Fruit fly (Drosophila melanogaster): ENCODE results near the gene hth.

Gene hth

DNA sequence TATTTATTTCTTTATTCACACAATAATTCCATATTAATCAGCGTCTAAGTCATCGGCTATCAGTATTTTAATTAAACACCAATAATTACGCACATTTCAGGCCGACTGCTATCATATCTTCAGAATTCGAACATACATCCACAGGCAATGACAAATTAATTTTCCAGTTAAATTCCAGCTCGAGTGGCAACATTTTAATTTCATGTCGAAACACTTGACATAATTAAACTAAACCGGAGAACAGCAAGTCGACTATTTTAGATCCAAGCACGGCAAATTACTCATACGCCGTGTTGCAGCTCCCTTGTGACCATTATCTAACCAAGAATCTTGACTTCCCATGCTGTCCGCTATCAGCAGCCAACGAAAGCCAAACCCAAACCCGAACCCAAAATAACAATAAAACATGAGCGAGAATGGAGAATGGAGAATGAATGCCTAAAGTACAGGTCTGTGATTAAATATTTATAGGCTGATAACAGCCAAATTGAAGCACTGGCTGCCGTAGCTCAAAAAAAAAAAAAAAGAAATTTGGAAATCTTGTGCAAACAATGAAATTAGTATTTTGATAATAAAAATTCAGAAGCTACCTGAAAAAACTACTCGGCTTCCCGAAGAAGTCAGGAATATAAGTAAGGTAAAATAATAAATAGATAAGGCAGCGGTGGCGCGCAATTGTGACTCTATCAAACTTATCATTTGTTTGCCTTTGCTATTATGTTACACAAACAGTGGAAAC lies 72.8 kb downstream of the hth start (continued):
- TF ChIP-seq Tbp (GFP tag; optimal IDR thresholded peaks at IDR 0.05), result no peak
- no peak for TF ChIP-seq p53 (GFP tag; optimal IDR thresholded peaks at IDR 0.05)
- no peak for TF ChIP-seq crc (GFP tag; optimal IDR thresholded peaks at IDR 0.05)
- TF ChIP-seq Trl (optimal IDR thresholded peaks at IDR 0.05), result no peak
- no peak for TF ChIP-seq Trl (GFP tag; optimal IDR thresholded peaks at IDR 0.05)
- TF ChIP-seq PHDP (tag; optimal IDR thresholded peaks at IDR 0.05), result peak; percentile 53
- TF ChIP-seq Nf-YC (tag; optimal IDR thresholded peaks at IDR 0.05), result peak; percentile 33
- TF ChIP-seq tin (GFP tag; optimal IDR thresholded peaks at IDR 0.05), result no peak
- peak; percentile 63 for TF ChIP-seq lab (GFP tag; optimal IDR thresholded peaks at IDR 0.05)
- no peak for TF ChIP-seq CG14050 (GFP tag; IDR thresholded peaks at IDR 0.05)
- peak; percentile 8 for TF ChIP-seq CG17912 (GFP tag; optimal IDR thresholded peaks at IDR 0.05)
- no peak for TF ChIP-seq Xbp1 (GFP tag; optimal IDR thresholded peaks at IDR 0.05)
- TF ChIP-seq CG8089 (GFP tag; optimal IDR thresholded peaks at IDR 0.05), result no peak
- TF ChIP-seq twi (tag; optimal IDR thresholded peaks at IDR 0.05), result peak; percentile 22
- no peak for TF ChIP-seq CG13123 (GFP tag; optimal IDR thresholded peaks at IDR 0.05)
- no peak for TF ChIP-seq Hr78 (GFP tag; optimal IDR thresholded peaks at IDR 0.05)
- no peak for TF ChIP-seq emc (GFP tag; optimal IDR thresholded peaks at IDR 0.05)
- TF ChIP-seq danr (GFP tag; IDR thresholded peaks at IDR 0.05), result no peak
- TF ChIP-seq chinmo (GFP tag; IDR thresholded peaks at IDR 0.05; ENCODE audit: partially characterized antibody), result no peak
- no peak for TF ChIP-seq CG7963 (GFP tag; IDR thresholded peaks at IDR 0.05; ENCODE audit: partially characterized antibody)
- TF ChIP-seq cwo (GFP tag; optimal IDR thresholded peaks at IDR 0.05), result no peak
- TF ChIP-seq MTF-1 (GFP tag; optimal IDR thresholded peaks at IDR 0.05; ENCODE audit: borderline replicate concordance), result no peak
- TF ChIP-seq shn (GFP tag; optimal IDR thresholded peaks at IDR 0.05), result no peak
- TF ChIP-seq lmd (GFP tag; IDR thresholded peaks at IDR 0.05), result no peak
- TF ChIP-seq Hmx (GFP tag; optimal IDR thresholded peaks at IDR 0.05), result no peak
- no peak for TF ChIP-seq unc-4 (GFP tag; IDR thresholded peaks at IDR 0.05; ENCODE audit: partially characterized antibody)
- no peak for TF ChIP-seq chif (GFP tag; optimal IDR thresholded peaks at IDR 0.05)
- TF ChIP-seq NC2α (GFP tag; optimal IDR thresholded peaks at IDR 0.05), result no peak
- TF ChIP-seq ap (GFP tag; IDR thresholded peaks at IDR 0.05), result no peak
- TF ChIP-seq unpg (GFP tag; optimal IDR thresholded peaks at IDR 0.05), result peak; percentile 35
- no peak for TF ChIP-seq Dp (GFP tag; optimal IDR thresholded peaks at IDR 0.05)
- TF ChIP-seq Opbp (GFP tag; IDR thresholded peaks at IDR 0.05; ENCODE audit: partially characterized antibody), result no peak
- no peak for TF ChIP-seq insv (GFP tag; optimal IDR thresholded peaks at IDR 0.05)
- TF ChIP-seq CG4820 (GFP tag; optimal IDR thresholded peaks at IDR 0.05), result no peak
- TF ChIP-seq CG6683 (GFP tag; optimal IDR thresholded peaks at IDR 0.05), result no peak
- TF ChIP-seq Aef1 (GFP tag; IDR thresholded peaks at IDR 0.05), result no peak
- TF ChIP-seq CG6854 (GFP tag; optimal IDR thresholded peaks at IDR 0.05), result no peak
- TF ChIP-seq sna (GFP tag; IDR thresholded peaks at IDR 0.05; ENCODE audit: partially characterized antibody), result no peak
- no peak for TF ChIP-seq Ada2b (GFP tag; IDR thresholded peaks at IDR 0.05)
- no peak for TF ChIP-seq Myb (GFP tag; optimal IDR thresholded peaks at IDR 0.05)
- TF ChIP-seq CG13894 (tag; optimal IDR thresholded peaks at IDR 0.05), result no peak
- peak; percentile 52 for TF ChIP-seq CG17359 (tag; optimal IDR thresholded peaks at IDR 0.05)
- peak; percentile 26 for TF ChIP-seq CG17385 (GFP tag; optimal IDR thresholded peaks at IDR 0.05)
- TF ChIP-seq ranshi (GFP tag; IDR thresholded peaks at IDR 0.05), result no peak
- TF ChIP-seq CG11085 (GFP tag; IDR thresholded peaks at IDR 0.05), result no peak
- TF ChIP-seq dpn (GFP tag; optimal IDR thresholded peaks at IDR 0.05), result no peak
- TF ChIP-seq seq (GFP tag; IDR thresholded peaks at IDR 0.05), result no peak
- TF ChIP-seq Neu2 (GFP tag; optimal IDR thresholded peaks at IDR 0.05; ENCODE audit: borderline replicate concordance), result no peak
- no peak for TF ChIP-seq Atf-2 (GFP tag; optimal IDR thresholded peaks at IDR 0.05)
- no peak for TF ChIP-seq mld (GFP tag; IDR thresholded peaks at IDR 0.05; ENCODE audit: partially characterized antibody)

All from whole organism, embryonic.